Fruit fly (Drosophila melanogaster): ENCODE results near the gene AdoR.

The AdoR gene

dm6 chr3R:30102806-30103619 lies 46.4 kb downstream of the AdoR start (continued):
- TF ChIP-seq crp (GFP tag; optimal IDR thresholded peaks at IDR 0.05) (no peak), dimm (GFP tag; IDR thresholded peaks at IDR 0.05) (no peak), CG12391 (tag; optimal IDR thresholded peaks at IDR 0.05) (no peak), CG11093 (GFP tag; IDR thresholded peaks at IDR 0.05) (no peak), CG2129 (GFP tag; IDR thresholded peaks at IDR 0.05; ENCODE audit: partially characterized antibody) (no peak), Doc2 (GFP tag; IDR thresholded peaks at IDR 0.05) (no peak), CG9437 (GFP tag; optimal IDR thresholded peaks at IDR 0.05) (peak; percentile 2), CG5245 (GFP tag; optimal IDR thresholded peaks at IDR 0.05) (no peak), HLH3B (GFP tag; IDR thresholded peaks at IDR 0.05) (no peak), sens (GFP tag) (no peak), Bgb (GFP tag; IDR thresholded peaks at IDR 0.05; ENCODE audit: partially characterized antibody) (no peak; the same call in 1 of the 2 replicates), CG10462 (GFP tag; optimal IDR thresholded peaks at IDR 0.05) (no peak), tna (GFP tag; IDR thresholded peaks at IDR 0.05; ENCODE audit: partially characterized antibody) (no peak), sens-2 (GFP tag; IDR thresholded peaks at IDR 0.05) (peak; percentile 62; the same call in 1 of the 2 replicates), cad (GFP tag; optimal IDR thresholded peaks at IDR 0.05) (no peak), H2.0 (GFP tag; IDR thresholded peaks at IDR 0.05) (0 out of 2 replicates have a peak, but pooled peaks have one; percentile 19), CG18262 (tag; optimal IDR thresholded peaks at IDR 0.05) (no peak), pb (GFP tag; optimal IDR thresholded peaks at IDR 0.05) (no peak), lola (GFP tag; optimal IDR thresholded peaks at IDR 0.05) (no peak), eve (GFP tag; optimal IDR thresholded peaks at IDR 0.05) (no peak), Spps (tag; optimal IDR thresholded peaks at IDR 0.05) (no peak), CG10267 (tag; optimal IDR thresholded peaks at IDR 0.05) (no peak), az2 (GFP tag; optimal IDR thresholded peaks at IDR 0.05) (no peak), NC2β (GFP tag; optimal IDR thresholded peaks at IDR 0.05) (no peak), rib (GFP tag; IDR thresholded peaks at IDR 0.05) (no peak), NfI (GFP tag; optimal IDR thresholded peaks at IDR 0.05) (no peak), corto (GFP tag; optimal IDR thresholded peaks at IDR 0.05) (no peak), CG8359 (GFP tag; optimal IDR thresholded peaks at IDR 0.05; ENCODE audit: borderline replicate concordance) (no peak), zen2 (GFP tag; IDR thresholded peaks at IDR 0.05; ENCODE audit: partially characterized antibody) (no peak), CG9215 (GFP tag; IDR thresholded peaks at IDR 0.05) (no peak), CG31388 (GFP tag; optimal IDR thresholded peaks at IDR 0.05) (no peak), CG17802 (tag; optimal IDR thresholded peaks at IDR 0.05) (no peak), Taf1 (GFP tag; IDR thresholded peaks at IDR 0.05) (no peak), CG8478 (optimal IDR thresholded peaks at IDR 0.05) (no peak), CoRest (tag; optimal IDR thresholded peaks at IDR 0.05) (no peak), CG10431 (GFP tag; optimal IDR thresholded peaks at IDR 0.05) (no peak), vfl (GFP tag; optimal IDR thresholded peaks at IDR 0.05) (no peak), ara (GFP tag; IDR thresholded peaks at IDR 0.05) (no peak), Hmr (GFP tag; optimal IDR thresholded peaks at IDR 0.05) (peak; percentile 9), CG6272 (GFP tag; IDR thresholded peaks at IDR 0.05) (no peak), da (GFP tag; optimal IDR thresholded peaks at IDR 0.05) (no peak), CG14050 (GFP tag; IDR thresholded peaks at IDR 0.05) (no peak), schlank (tag; optimal IDR thresholded peaks at IDR 0.05) (peak; percentile 10), CG6813 (GFP tag; optimal IDR thresholded peaks at IDR 0.05) (peak; percentile 18), stwl (tag; optimal IDR thresholded peaks at IDR 0.05) (no peak), CG10321 (GFP tag; IDR thresholded peaks at IDR 0.05) (no peak), Sin3A (optimal IDR thresholded peaks at IDR 0.05) (no peak), sug (tag; optimal IDR thresholded peaks at IDR 0.05) (peak; percentile 100)

All from whole organism, embryonic.